Fruit fly (Drosophila melanogaster) whole organism, adult: ENCODE results near the gene CG44000.

Experiments used
- CG11617 ChIP-seq: fragments of 200-800 bp; sonication (Bioruptor generic); optimal IDR thresholded peaks from 2 replicates; lab custom pipeline; 2017; ENCODE audit warnings: mild to moderate bottlenecking, missing biosample characterization, missing genetic modification reagents, missing genetic modification characterization
- CG12768 ChIP-seq: fragments of 200-800 bp; sonication (Bioruptor generic); optimal IDR thresholded peaks from 2 replicates; lab custom pipeline; 2017; ENCODE audit warnings: missing biosample characterization, missing genetic modification characterization, mild to moderate bottlenecking, moderate library complexity, missing genetic modification reagents
- CG14711 ChIP-seq: fragments of 200-800 bp; sonication (Bioruptor generic); optimal IDR thresholded peaks from 2 replicates; lab custom pipeline; 2018; ENCODE audit warnings: missing biosample characterization, mild to moderate bottlenecking, missing genetic modification characterization, moderate library complexity
- CG1620 ChIP-seq: fragments of 200-800 bp; sonication (Bioruptor generic); optimal IDR thresholded peaks from 2 replicates; lab custom pipeline; 2016; ENCODE audit warnings: missing biosample characterization, missing genetic modification characterization
- CG33017 ChIP-seq: fragments of 200-800 bp; sonication (Bioruptor generic); optimal IDR thresholded peaks from 2 replicates; lab custom pipeline; 2018; ENCODE audit warnings: missing biosample characterization, mild to moderate bottlenecking, missing genetic modification characterization, moderate library complexity
- CG5204 ChIP-seq: fragments of 200-800 bp; sonication (Bioruptor generic); optimal IDR thresholded peaks from 2 replicates; lab custom pipeline; 2016; ENCODE audit warnings: missing biosample characterization, missing genetic modification characterization
- CG7045 ChIP-seq: fragments of 200-800 bp; sonication (Bioruptor generic); optimal IDR thresholded peaks from 2 replicates; lab custom pipeline; 2017; ENCODE audit warnings: missing biosample characterization, mild to moderate bottlenecking, missing genetic modification characterization
- CG7101 ChIP-seq: fragments of 200-800 bp; sonication (Bioruptor generic); optimal IDR thresholded peaks from 2 replicates; lab custom pipeline; 2018; ENCODE audit warnings: missing biosample characterization, mild to moderate bottlenecking, missing genetic modification characterization, moderate library complexity
- Clk ChIP-seq: fragments of 200-800 bp; sonication (Bioruptor generic); optimal IDR thresholded peaks from 2 replicates; lab custom pipeline; 2017; ENCODE audit warnings: missing biosample characterization, missing genetic modification characterization
- Crg-1 ChIP-seq: fragments of 200-800 bp; sonication (Bioruptor generic); optimal IDR thresholded peaks from 2 replicates; lab custom pipeline; 2016; ENCODE audit warnings: missing biosample characterization, missing genetic modification characterization
- Hr96 ChIP-seq: fragments of 200-800 bp; sonication (Bioruptor generic); optimal IDR thresholded peaks from 2 replicates; lab custom pipeline; 2016; ENCODE audit warnings: missing biosample characterization, missing genetic modification characterization
- Mnt ChIP-seq: fragments of 200-800 bp; sonication (Bioruptor generic); optimal IDR thresholded peaks from 2 replicates; lab custom pipeline; 2016; ENCODE audit warnings: missing biosample characterization, mild to moderate bottlenecking, missing genetic modification characterization
- bab1 ChIP-seq: fragments of 200-800 bp; sonication (Bioruptor generic); optimal IDR thresholded peaks from 3 replicates; lab custom pipeline; 2019; ENCODE audit warnings: missing biosample characterization, mild to moderate bottlenecking, missing genetic modification characterization, moderate library complexity
- cic ChIP-seq: fragments of 200-800 bp; sonication (Bioruptor generic); optimal IDR thresholded peaks from 2 replicates; lab custom pipeline; 2017; ENCODE audit warnings: missing biosample characterization, mild to moderate bottlenecking, missing genetic modification characterization, moderate library complexity
- cnc ChIP-seq, 2 experiments: fragments of >200 bp; optimal IDR thresholded peaks; 2 replicates each; lab custom pipeline; 2017
- kay ChIP-seq: fragments of 200-800 bp; sonication (Bioruptor generic); peaks from one replicate; lab custom pipeline; 2016; ENCODE audit warnings: missing biosample characterization, missing genetic modification characterization, borderline replicate concordance
- ovo ChIP-seq: fragments of 200-800 bp; sonication (Bioruptor generic); optimal IDR thresholded peaks from 2 replicates; lab custom pipeline; 2016; ENCODE audit warnings: missing biosample characterization, missing genetic modification characterization
- pad ChIP-seq: fragments of 200-800 bp; sonication (Bioruptor generic); optimal IDR thresholded peaks from 3 replicates; lab custom pipeline; 2017; ENCODE audit warnings: missing biosample characterization, missing genetic modification characterization, mild to moderate bottlenecking, moderate library complexity, missing genetic modification reagents
- tj ChIP-seq: fragments of 200-800 bp; sonication (Bioruptor generic); optimal IDR thresholded peaks from 3 replicates; lab custom pipeline; 2017; ENCODE audit warnings: missing biosample characterization, mild to moderate bottlenecking, missing genetic modification characterization, moderate library complexity
- toe ChIP-seq: fragments of 200-800 bp; sonication (Bioruptor generic); optimal IDR thresholded peaks from 2 replicates; lab custom pipeline; 2016; ENCODE audit warnings: missing biosample characterization, missing genetic modification characterization

CG44000 gene

DNA sequence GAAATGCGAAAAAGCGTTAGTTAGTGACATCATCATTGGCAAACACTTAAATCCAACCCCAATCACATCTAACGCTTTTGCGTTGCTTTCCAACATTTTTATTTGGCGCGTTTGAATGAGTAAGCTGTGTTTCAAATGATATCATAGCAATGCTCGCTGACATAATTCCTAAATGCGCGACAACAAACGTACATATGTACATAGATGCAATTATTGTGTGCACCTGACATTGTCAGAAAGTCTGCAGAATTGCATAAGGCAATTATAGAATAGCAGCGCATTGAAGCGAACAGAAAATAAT, 44.9 kb upstream of the CG44000 start:
- TF ChIP-seq Hr96 (GFP tag; lab: Kevin White, UChicago) = no peak
- TF ChIP-seq Clk (GFP tag; lab: Kevin White, UChicago) = no peak
- no peak for TF ChIP-seq Mnt (GFP tag; lab: Kevin White, UChicago)
- TF ChIP-seq CG14711 (tag; lab: Kevin White, UChicago) = no peak
- no peak for TF ChIP-seq CG5204 (GFP tag; lab: Kevin White, UChicago)
- TF ChIP-seq CG33017 (tag; lab: Kevin White, UChicago) = no peak
- TF ChIP-seq tj (GFP tag; lab: Kevin White, UChicago) = no peak
- no peak for TF ChIP-seq pad (GFP tag; lab: Kevin White, UChicago)
- TF ChIP-seq ovo = no peak
- no peak for TF ChIP-seq toe (GFP tag; lab: Kevin White, UChicago)

DNA sequence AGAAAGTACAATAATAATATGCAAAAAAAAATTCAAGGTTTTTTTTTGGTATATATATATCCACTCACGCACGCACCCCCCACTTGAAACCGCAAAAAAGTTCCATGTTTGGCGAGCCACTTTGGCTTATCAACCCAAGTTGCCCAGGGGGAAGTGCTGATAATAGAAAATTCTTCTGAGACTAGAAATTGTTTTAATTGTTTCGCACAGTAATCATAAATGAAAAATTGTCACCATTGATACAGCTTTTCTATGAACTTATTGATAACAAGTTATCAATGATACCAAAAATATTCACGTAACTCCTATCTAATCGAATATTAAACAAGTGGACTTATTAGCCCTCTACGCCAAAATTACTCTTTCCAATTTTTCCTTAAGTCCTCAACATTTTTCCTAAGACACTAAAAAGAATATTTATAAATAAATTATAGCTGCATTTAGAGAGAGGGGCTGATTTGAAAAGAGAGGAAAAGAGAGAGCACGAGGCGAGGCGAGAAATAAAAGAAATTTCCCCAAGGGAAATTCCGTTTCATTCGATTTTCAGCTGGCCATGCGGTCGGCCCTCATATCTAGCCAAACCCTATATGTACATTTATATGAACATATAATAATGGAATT, 44.4 kb upstream of the CG44000 start:
- TF ChIP-seq Clk (GFP tag; lab: Kevin White, UChicago) = no peak
- no peak for TF ChIP-seq pad (GFP tag; lab: Kevin White, UChicago)
- peak; percentile 8 for TF ChIP-seq cic
- TF ChIP-seq kay = peak; percentile 79

dm6 chr2L:4999389-5000032, 43.6 kb upstream of the CG44000 start:
- TF ChIP-seq ovo (no peak), CG7045 (GFP tag; lab: Kevin White, UChicago) (peak; percentile 84), tj (GFP tag; lab: Kevin White, UChicago) (no peak), Hr96 (GFP tag; lab: Kevin White, UChicago) (peak; percentile 86), CG14711 (tag; lab: Kevin White, UChicago) (peak; percentile 84), cic (peak; percentile 73), CG11617 (GFP tag; lab: Kevin White, UChicago) (peak; percentile 82), CG33017 (tag; lab: Kevin White, UChicago) (peak; percentile 92), Crg-1 (GFP tag; lab: Kevin White, UChicago) (peak; percentile 42), cnc (optimal IDR thresholded peaks at IDR 0.05; lab: Kevin White, UChicago) (no peak), CG12768 (GFP tag; lab: Kevin White, UChicago) (peak; percentile 93), toe (GFP tag; lab: Kevin White, UChicago) (peak; percentile 90), Clk (GFP tag; lab: Kevin White, UChicago) (peak; percentile 90), Mnt (GFP tag; lab: Kevin White, UChicago) (peak; percentile 11), CG7101 (tag; lab: Kevin White, UChicago) (peak; percentile 93), CG1620 (peak; percentile 74), kay (no peak), bab1 (GFP tag; lab: Kevin White, UChicago) (peak; percentile 85), pad (GFP tag; lab: Kevin White, UChicago) (peak; percentile 66), CG5204 (GFP tag; lab: Kevin White, UChicago) (peak; percentile 78)

DNA sequence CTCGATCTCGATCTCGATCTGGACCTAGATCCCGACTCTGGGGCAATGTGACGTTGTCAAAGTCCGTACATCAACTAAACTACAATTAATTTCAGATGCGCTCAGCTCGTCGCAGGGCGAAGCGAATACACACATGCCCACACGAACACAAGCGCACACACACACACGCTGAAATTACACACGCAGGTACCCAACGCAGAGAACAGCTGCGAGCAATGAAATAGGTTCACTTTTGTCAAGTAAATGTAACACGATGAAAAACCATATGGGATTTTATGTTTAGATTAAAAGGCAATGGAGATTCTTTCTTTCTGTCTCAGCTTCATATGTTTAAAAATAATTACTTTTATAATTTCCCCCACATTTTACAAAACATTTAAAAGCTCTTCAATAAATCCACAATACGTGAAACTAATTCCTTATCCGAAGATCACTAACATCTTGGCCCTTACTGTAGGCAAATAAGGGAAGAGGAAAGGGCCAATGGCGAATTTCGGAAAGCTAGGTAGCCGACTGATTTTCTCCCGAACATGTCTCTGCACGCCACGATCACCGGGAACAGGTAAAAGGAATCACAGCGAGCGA, 42.7 kb upstream of the CG44000 start:
- TF ChIP-seq Crg-1 (GFP tag; lab: Kevin White, UChicago) (no peak), Mnt (GFP tag; lab: Kevin White, UChicago) (peak; percentile 65), cnc (optimal IDR thresholded peaks at IDR 0.05; lab: Kevin White, UChicago) (no peak), toe (GFP tag; lab: Kevin White, UChicago) (peak; percentile 80), cic (peak; percentile 55), CG11617 (GFP tag; lab: Kevin White, UChicago) (peak; percentile 86), Hr96 (GFP tag; lab: Kevin White, UChicago) (peak; percentile 77), ovo (peak; percentile 41), Clk (GFP tag; lab: Kevin White, UChicago) (peak; percentile 56), bab1 (GFP tag; lab: Kevin White, UChicago) (peak; percentile 76), pad (GFP tag; lab: Kevin White, UChicago) (peak; percentile 18), CG33017 (tag; lab: Kevin White, UChicago) (peak; percentile 95), CG7101 (tag; lab: Kevin White, UChicago) (peak; percentile 92), CG14711 (tag; lab: Kevin White, UChicago) (peak; percentile 76), CG7045 (GFP tag; lab: Kevin White, UChicago) (peak; percentile 72), kay (peak; percentile 95), tj (GFP tag; lab: Kevin White, UChicago) (peak; percentile 18), CG1620 (peak; percentile 34), CG5204 (GFP tag; lab: Kevin White, UChicago) (peak; percentile 91), CG12768 (GFP tag; lab: Kevin White, UChicago) (peak; percentile 83)

DNA sequence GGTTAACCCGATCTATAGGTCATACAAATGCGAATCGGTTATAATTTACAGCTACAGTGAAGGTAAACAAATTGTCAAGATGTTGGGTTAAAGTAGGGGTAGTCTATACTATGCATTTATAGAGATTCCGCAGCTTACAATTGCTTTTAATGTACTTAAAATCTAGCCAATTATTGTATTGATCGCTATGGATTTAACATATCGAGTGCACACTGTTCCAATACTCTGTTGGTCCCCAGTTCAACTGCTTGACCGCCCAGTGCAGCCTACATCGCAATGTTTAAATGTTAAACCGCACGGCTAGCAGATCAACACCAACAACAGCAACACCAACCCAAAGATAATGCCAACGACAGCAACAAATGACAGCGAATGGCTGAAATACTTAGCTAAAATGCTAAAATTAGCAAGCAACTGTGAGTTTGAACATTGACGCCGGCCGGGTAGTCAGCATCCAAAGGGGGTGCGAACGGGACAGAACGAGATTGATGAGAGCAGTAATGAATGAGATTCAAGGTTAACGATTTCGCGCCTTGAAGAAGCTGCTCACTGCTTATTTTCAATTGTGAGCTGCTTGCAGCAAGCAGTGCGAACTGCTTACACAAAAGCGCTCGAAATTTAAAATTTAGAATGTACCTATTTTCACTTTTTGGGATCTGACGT, 42.0 kb upstream of the CG44000 start:
- TF ChIP-seq kay = peak; percentile 33
- peak; percentile 97 for TF ChIP-seq pad (GFP tag; lab: Kevin White, UChicago)
- no peak for TF ChIP-seq bab1 (GFP tag; lab: Kevin White, UChicago)
- TF ChIP-seq cnc (optimal IDR thresholded peaks at IDR 0.05; lab: Kevin White, UChicago) = no peak
- TF ChIP-seq tj (GFP tag; lab: Kevin White, UChicago) = peak; percentile 68
- peak; percentile 72 for TF ChIP-seq cic
- TF ChIP-seq CG11617 (GFP tag; lab: Kevin White, UChicago) = no peak
- peak; percentile 11 for TF ChIP-seq CG12768 (GFP tag; lab: Kevin White, UChicago)
- TF ChIP-seq toe (GFP tag; lab: Kevin White, UChicago) = no peak
- TF ChIP-seq CG7045 (GFP tag; lab: Kevin White, UChicago) = no peak
- TF ChIP-seq CG14711 (tag; lab: Kevin White, UChicago) = peak; percentile 35
